Worm (Caenorhabditis elegans) whole organism, L3 larva: ENCODE results near the gene F45D3.2.

Experiments
- elt-1 ChIP-seq: fragments of 150-350 bp; optimal IDR thresholded peaks from 2 replicates; lab custom pipeline; 2014; ENCODE audit warnings: missing biosample characterization, missing genetic modification characterization
- mdl-1 ChIP-seq: fragments of 150-350 bp; optimal IDR thresholded peaks from 2 replicates; lab custom pipeline; 2014; ENCODE audit warnings: missing biosample characterization, missing genetic modification characterization

ce11 chrV:12533635-12534150, 7.1 kb upstream of the F45D3.2 start:
- TF ChIP-seq mdl-1 (tag; lab: Kevin White, UChicago) (no peak), elt-1 (tag; lab: Kevin White, UChicago) (peak; percentile 25)
